Worm (Caenorhabditis elegans) whole organism, L3 larva: ENCODE results near the gene nspe-7.
A peak's percentile ranks its signal among the peaks of the same experiment; 100 is the strongest.

Source experiments
- ceh-28 ChIP-seq: fragments of 150-350 bp; optimal IDR thresholded peaks from 2 replicates; lab custom pipeline; 2014; ENCODE audit warnings: missing biosample characterization, missing genetic modification reagents, missing genetic modification characterization
- ceh-9 ChIP-seq: sonication (generic microtip); optimal IDR thresholded peaks from 2 replicates; lab custom pipeline; 2018; ENCODE audit warnings: missing biosample characterization, missing genetic modification characterization
- egl-27 ChIP-seq: sonication (generic microtip); optimal IDR thresholded peaks from 4 replicates; lab custom pipeline; 2017; ENCODE audit warnings: missing biosample characterization, missing genetic modification reagents, missing genetic modification characterization
- lin-15B ChIP-seq: fragments of 150-350 bp; optimal IDR thresholded peaks from 2 replicates; lab custom pipeline; 2014; ENCODE audit warnings: missing biosample characterization, missing genetic modification characterization
- mdl-1 ChIP-seq: fragments of 150-350 bp; optimal IDR thresholded peaks from 2 replicates; lab custom pipeline; 2014; ENCODE audit warnings: missing biosample characterization, missing genetic modification characterization
- ztf-11 ChIP-seq: fragments of 150-350 bp; optimal IDR thresholded peaks from 2 replicates; lab custom pipeline; 2014; ENCODE audit warnings: missing biosample characterization, missing genetic modification characterization

The nspe-7 gene

ce11 chrII:12670877-12671864, 44.2 kb downstream of the nspe-7 start:
- TF ChIP-seq ceh-28 (tag; lab: Kevin White, UChicago) (peak; percentile 69), ceh-9 (tag; lab: Kevin White, UChicago) (no peak)
- TF ChIP-seq, all 47 proteins: peak for 1

ce11 chrII:12671892-12672291, 44.9 kb downstream of the nspe-7 start:
- TF ChIP-seq mdl-1 (tag; lab: Kevin White, UChicago) (no peak), ceh-28 (tag; lab: Kevin White, UChicago) (peak; percentile 29)

ce11 chrII:12672512-12672911, 45.5 kb downstream of the nspe-7 start:
- TF ChIP-seq ztf-11 (tag; lab: Kevin White, UChicago) (no peak), lin-15B (tag; lab: Kevin White, UChicago) (peak; percentile 14)
- TF ChIP-seq, all 47 proteins: peak for 1

- no peak for TF ChIP-seq egl-27 (tag; lab: Kevin White, UChicago)
These were observed 46.3 kb downstream of the nspe-7 start for ce11 chrII:12673311-12673710.
